Fruit fly (Drosophila melanogaster) whole organism, prepupa: ENCODE measurements around the gene CG11241.

Experiments
- Blimp-1 ChIP-seq: fragments of 200-800 bp; sonication (Bioruptor generic); optimal IDR thresholded peaks from 3 replicates; lab custom pipeline; 2017; ENCODE audit warnings: missing biosample characterization, missing genetic modification characterization, mild to moderate bottlenecking, moderate library complexity, missing genetic modification reagents
- CG10631 ChIP-seq: fragments of 200-800 bp; sonication (Bioruptor generic); optimal IDR thresholded peaks from 2 replicates; lab custom pipeline; 2016; ENCODE audit warnings: missing biosample characterization, missing genetic modification characterization
- CG10669 ChIP-seq: fragments of 200-800 bp; sonication (Bioruptor generic); optimal IDR thresholded peaks from 3 replicates; lab custom pipeline; 2018; ENCODE audit warnings: missing biosample characterization, mild to moderate bottlenecking, missing genetic modification characterization, moderate library complexity
- CG11762 ChIP-seq: fragments of 200-800 bp; sonication (Bioruptor generic); optimal IDR thresholded peaks from 3 replicates; lab custom pipeline; 2016; ENCODE audit warnings: missing biosample characterization, missing genetic modification characterization; ENCODE audit not compliant: insufficient read depth
- CG11902 ChIP-seq: fragments of 200-800 bp; sonication (Bioruptor generic); optimal IDR thresholded peaks from 3 replicates; lab custom pipeline; 2016; ENCODE audit warnings: missing biosample characterization, missing genetic modification characterization
- CG15336 ChIP-seq: fragments of 200-800 bp; sonication (Bioruptor generic); IDR thresholded peaks from 2 replicates; pipeline ENCODE4 v1.3.6; 2022; ENCODE audit warnings: missing biosample characterization, missing genetic modification characterization
- CG1621 ChIP-seq: fragments of 200-800 bp; sonication (Bioruptor generic); optimal IDR thresholded peaks from 3 replicates; lab custom pipeline; 2018; ENCODE audit warnings: missing biosample characterization, mild to moderate bottlenecking, missing genetic modification characterization
- CG16779 ChIP-seq: fragments of 200-800 bp; sonication (Bioruptor generic); optimal IDR thresholded peaks from 3 replicates; lab custom pipeline; 2017; ENCODE audit warnings: missing biosample characterization, mild to moderate bottlenecking, missing genetic modification characterization
- CG3032 ChIP-seq: fragments of 200-800 bp; optimal IDR thresholded peaks from 2 replicates; lab custom pipeline; 2019; ENCODE audit warnings: missing biosample characterization, mild to moderate bottlenecking, missing genetic modification characterization, moderate library complexity
- CG32006 ChIP-seq: fragments of 200-800 bp; sonication (Bioruptor generic); optimal IDR thresholded peaks from 3 replicates; lab custom pipeline; 2017; ENCODE audit warnings: missing biosample characterization, mild to moderate bottlenecking, missing genetic modification characterization
- CG3919 ChIP-seq: fragments of 200-800 bp; sonication (Bioruptor generic); optimal IDR thresholded peaks from 3 replicates; lab custom pipeline; 2016; ENCODE audit warnings: missing biosample characterization, missing genetic modification characterization
- CG4318 ChIP-seq: fragments of 200-800 bp; sonication (Bioruptor generic); optimal IDR thresholded peaks from 3 replicates; lab custom pipeline; 2017; ENCODE audit warnings: missing biosample characterization, mild to moderate bottlenecking, missing genetic modification characterization
- CG6163 ChIP-seq: fragments of 200-800 bp; sonication (Bioruptor generic); IDR thresholded peaks from 3 replicates; pipeline ENCODE4 v1.3.6; 2022; ENCODE audit warnings: missing biosample characterization, missing genetic modification characterization
- CG6276 ChIP-seq: fragments of 200-800 bp; sonication (Bioruptor generic); optimal IDR thresholded peaks from 2 replicates; lab custom pipeline; 2017; ENCODE audit warnings: missing biosample characterization, mild to moderate bottlenecking, missing genetic modification characterization
- CG7368 ChIP-seq: fragments of 200-800 bp; sonication (Bioruptor generic); optimal IDR thresholded peaks from 3 replicates; lab custom pipeline; 2016; ENCODE audit warnings: missing biosample characterization, missing genetic modification characterization
- CG8119 ChIP-seq: fragments of 200-800 bp; sonication (Bioruptor generic); IDR thresholded peaks from 3 replicates; pipeline ENCODE4 v1.3.6; 2022; ENCODE audit warnings: missing biosample characterization, missing genetic modification characterization
- CG9139 ChIP-seq: fragments of 200-800 bp; sonication (Bioruptor generic); optimal IDR thresholded peaks from 3 replicates; lab custom pipeline; 2017; ENCODE audit warnings: missing biosample characterization, mild to moderate bottlenecking, missing genetic modification characterization
- Eip78C ChIP-seq: fragments of 200-800 bp; sonication (Bioruptor generic); peaks from one replicate; lab custom pipeline; 2016; ENCODE audit warnings: missing biosample characterization, missing genetic modification characterization
- Eip93F ChIP-seq: fragments of 200-800 bp; sonication (Bioruptor generic); optimal IDR thresholded peaks from 2 replicates; lab custom pipeline; 2016; ENCODE audit warnings: missing biosample characterization, mild to moderate bottlenecking, missing genetic modification characterization
- Ets96B ChIP-seq: fragments of 200-800 bp; optimal IDR thresholded peaks from 2 replicates; lab custom pipeline; 2019; ENCODE audit warnings: missing biosample characterization, mild to moderate bottlenecking, missing genetic modification characterization, moderate library complexity
- Gug ChIP-seq: fragments of 200-800 bp; sonication (Bioruptor generic); IDR thresholded peaks from 2 replicates; pipeline ENCODE4 v1.3.6; 2022; ENCODE audit warnings: missing biosample characterization, missing genetic modification characterization
- Hr38 ChIP-seq: sonication (Bioruptor generic); optimal IDR thresholded peaks from 2 replicates; lab custom pipeline; 2016; ENCODE audit warnings: missing biosample characterization, missing genetic modification characterization
- Hr39 ChIP-seq: fragments of 200-800 bp; sonication (Bioruptor generic); optimal IDR thresholded peaks from 2 replicates; lab custom pipeline; 2016; ENCODE audit warnings: missing biosample characterization, missing genetic modification characterization
- Hr4 ChIP-seq: fragments of 200-800 bp; sonication (Bioruptor generic); optimal IDR thresholded peaks from 3 replicates; lab custom pipeline; 2016; ENCODE audit warnings: missing biosample characterization, missing genetic modification characterization
- Met ChIP-seq: fragments of 200-800 bp; sonication (Bioruptor generic); optimal IDR thresholded peaks from 3 replicates; lab custom pipeline; 2016; ENCODE audit warnings: missing biosample characterization, missing genetic modification characterization
- Sox14 ChIP-seq: fragments of 200-800 bp; sonication (Bioruptor generic); optimal IDR thresholded peaks from 3 replicates; lab custom pipeline; 2016; ENCODE audit warnings: missing biosample characterization, missing genetic modification characterization
- Sox15 ChIP-seq: fragments of 200-800 bp; sonication (Bioruptor generic); optimal IDR thresholded peaks from 3 replicates; lab custom pipeline; 2016; ENCODE audit warnings: missing biosample characterization, missing genetic modification characterization
- acj6 ChIP-seq: fragments of 200-800 bp; sonication (Bioruptor generic); optimal IDR thresholded peaks from 3 replicates; lab custom pipeline; 2016; ENCODE audit warnings: missing biosample characterization, missing genetic modification characterization
- cyc ChIP-seq: fragments of 200-800 bp; sonication (Bioruptor generic); optimal IDR thresholded peaks from 3 replicates; lab custom pipeline; 2016; ENCODE audit warnings: missing biosample characterization, missing genetic modification characterization
- dac ChIP-seq: fragments of 200-800 bp; sonication (Bioruptor generic); optimal IDR thresholded peaks from 2 replicates; lab custom pipeline; 2017; ENCODE audit warnings: missing biosample characterization, mild to moderate bottlenecking, missing genetic modification characterization
- dsx ChIP-seq: fragments of 200-800 bp; optimal IDR thresholded peaks from 3 replicates; lab custom pipeline; 2019; ENCODE audit warnings: missing biosample characterization, mild to moderate bottlenecking, missing genetic modification characterization, moderate library complexity; ENCODE audit not compliant: poor library complexity, severe bottlenecking
- eg ChIP-seq: fragments of 200-800 bp; sonication (Bioruptor generic); IDR thresholded peaks from 3 replicates; pipeline ENCODE4 v1.3.6; 2022; ENCODE audit warnings: missing biosample characterization, missing genetic modification characterization
- esn ChIP-seq: fragments of 200-800 bp; sonication (Bioruptor generic); optimal IDR thresholded peaks from 2 replicates; lab custom pipeline; 2016; ENCODE audit warnings: missing biosample characterization, mild to moderate bottlenecking, missing genetic modification characterization, moderate library complexity
- net ChIP-seq: fragments of 200-800 bp; sonication (Bioruptor generic); optimal IDR thresholded peaks from 3 replicates; lab custom pipeline; 2016; ENCODE audit warnings: missing biosample characterization, missing genetic modification characterization
- pdm3 ChIP-seq: fragments of 200-800 bp; sonication (Bioruptor generic); optimal IDR thresholded peaks from 3 replicates; lab custom pipeline; 2016; ENCODE audit warnings: missing biosample characterization, missing genetic modification characterization
- salr ChIP-seq, 2 experiments: fragments of 200-800 bp; sonication (Bioruptor generic); optimal IDR thresholded peaks; 3 replicates each; lab custom pipeline; 2016 to 2018; ENCODE audit warnings: missing biosample characterization in 2 of 2, missing genetic modification characterization in 2 of 2, mild to moderate bottlenecking in 1 of 2
- spab ChIP-seq: fragments of 200-800 bp; sonication (Bioruptor generic); optimal IDR thresholded peaks from 2 replicates; lab custom pipeline; 2017; ENCODE audit warnings: missing biosample characterization, mild to moderate bottlenecking, missing genetic modification characterization, missing genetic modification reagents
- ss ChIP-seq, 2 experiments: fragments of 200-800 bp; sonication (Bioruptor generic); optimal IDR thresholded peaks; 2 replicates in 1 of 2; 3 replicates in 1 of 2; lab custom pipeline; 2017 to 2018; ENCODE audit warnings: mild to moderate bottlenecking in 2 of 2, missing biosample characterization in 2 of 2, missing genetic modification characterization in 2 of 2, moderate library complexity in 1 of 2
- svp ChIP-seq: fragments of 200-800 bp; sonication (Bioruptor generic); peaks from one replicate; lab custom pipeline; 2016; ENCODE audit warnings: missing biosample characterization, missing genetic modification characterization
- topi ChIP-seq: fragments of 200-800 bp; sonication (Bioruptor generic); optimal IDR thresholded peaks from 3 replicates; lab custom pipeline; 2016; ENCODE audit warnings: missing biosample characterization, missing genetic modification characterization
- vri ChIP-seq: fragments of 200-800 bp; sonication (Bioruptor generic); optimal IDR thresholded peaks from 3 replicates; lab custom pipeline; 2016; ENCODE audit warnings: missing biosample characterization, mild to moderate bottlenecking, missing genetic modification characterization

CG11241 gene

DNA sequence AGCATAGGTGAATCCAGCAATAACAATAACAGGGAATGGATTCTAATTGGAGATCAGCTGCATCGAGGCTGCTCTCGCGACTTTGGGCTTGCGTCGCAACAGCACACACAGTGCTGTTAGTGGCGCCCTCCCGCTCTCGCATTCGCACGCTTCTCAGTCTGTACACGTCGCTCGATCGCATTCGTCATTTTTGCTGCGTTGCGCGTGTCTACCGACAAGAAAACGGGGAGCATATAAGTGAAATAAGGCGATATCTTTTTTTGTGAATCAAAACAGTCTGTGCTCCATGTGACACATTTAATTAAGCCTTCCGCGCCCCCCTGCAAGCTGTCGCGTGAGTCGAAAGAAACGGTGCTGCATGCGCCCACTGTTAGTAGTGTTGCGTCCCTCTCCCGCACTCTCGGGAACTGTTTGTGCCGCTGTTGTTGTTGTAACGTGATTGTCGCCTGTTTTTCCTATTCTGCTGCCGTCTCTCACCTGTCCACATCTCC lies 35.2 kb upstream of the CG11241 start (continued):
- TF ChIP-seq Ets96B (tag; lab: Kevin White, UChicago) (no peak), Hr39 (GFP tag; lab: Kevin White, UChicago) (no peak), Sox15 (no peak), CG7368 (GFP tag; lab: Kevin White, UChicago) (no peak), Blimp-1 (GFP tag; lab: Kevin White, UChicago) (no peak), acj6 (GFP tag; lab: Kevin White, UChicago) (no peak), CG6276 (GFP tag; lab: Kevin White, UChicago) (no peak), CG3032 (tag; lab: Kevin White, UChicago) (no peak), CG9139 (GFP tag; lab: Kevin White, UChicago) (peak; percentile 12), pdm3 (GFP tag; lab: Kevin White, UChicago) (no peak), salr (GFP tag; optimal IDR thresholded peaks at IDR 0.05; lab: Kevin White, UChicago) (no peak), CG16779 (tag; lab: Kevin White, UChicago) (no peak), CG10669 (GFP tag; lab: Kevin White, UChicago) (no peak), CG8119 (no peak), Met (no peak), dsx (GFP tag; lab: Kevin White, UChicago) (no peak), dac (no peak), Sox14 (GFP tag; lab: Kevin White, UChicago) (peak; percentile 29), Gug (GFP tag; lab: Robert Waterston, UW) (no peak), CG15336 (GFP tag; lab: Robert Waterston, UW) (0 out of 2 replicates have a peak, but pooled peaks have one; percentile 24), net (GFP tag; lab: Kevin White, UChicago) (no peak), cyc (GFP tag; lab: Kevin White, UChicago) (no peak)

DNA sequence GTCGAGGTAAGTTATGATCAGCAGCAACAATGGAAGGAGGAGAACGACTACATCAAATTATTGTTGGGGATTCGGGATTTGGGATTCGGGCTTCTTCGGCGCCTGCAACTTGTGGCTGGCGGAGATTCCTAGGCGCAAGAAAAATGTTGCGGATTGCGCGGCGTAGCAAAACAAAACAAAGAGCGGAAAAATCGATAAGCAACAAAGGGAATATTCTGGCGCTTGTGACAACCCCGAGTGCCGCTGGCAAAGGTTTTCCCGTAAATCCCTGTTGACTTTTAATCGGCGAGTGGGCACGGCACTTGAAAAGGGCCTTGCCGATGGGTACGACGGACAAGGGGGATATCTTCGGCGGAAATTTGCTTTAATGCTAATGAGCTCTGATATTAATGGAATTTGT lies 11.8 kb upstream of the CG11241 start:
- TF ChIP-seq Eip78C (no peak), Sox14 (GFP tag; lab: Kevin White, UChicago) (no peak), Eip93F (GFP tag; lab: Kevin White, UChicago) (no peak), CG6276 (GFP tag; lab: Kevin White, UChicago) (no peak), pdm3 (GFP tag; lab: Kevin White, UChicago) (no peak), CG4318 (GFP tag; lab: Kevin White, UChicago) (no peak), Blimp-1 (GFP tag; lab: Kevin White, UChicago) (no peak), Gug (GFP tag; lab: Robert Waterston, UW) (no peak), dac (no peak), CG6163 (GFP tag; lab: Robert Waterston, UW) (no peak), CG11762 (GFP tag; lab: Kevin White, UChicago) (no peak)
- TF ChIP-seq, all 60 proteins: peak for 0

DNA sequence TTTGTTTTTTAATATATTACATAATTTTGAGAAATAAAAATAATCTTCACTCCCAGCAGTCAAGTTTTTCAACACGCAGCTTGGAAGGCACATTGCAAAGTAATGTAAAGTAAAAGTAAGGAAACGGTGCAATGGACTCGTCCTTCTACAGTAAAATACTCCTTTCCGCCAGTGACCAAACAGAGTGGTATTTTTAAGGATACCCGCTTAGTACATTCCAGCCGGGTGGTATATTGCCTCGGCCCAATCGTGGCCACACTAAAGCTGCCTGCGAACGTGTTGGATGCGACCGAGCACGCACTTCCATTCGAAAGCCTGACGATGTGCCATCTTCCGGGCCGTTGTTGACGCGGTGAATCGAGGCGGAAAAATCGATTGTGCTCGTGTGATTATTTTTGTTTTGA lies 10.9 kb upstream of the CG11241 start, which contains the start of gene SPoCk:
SPoCk (plus strand) TSS at position 298 of the 404 bp plus-strand sequence.
- TF ChIP-seq dsx (GFP tag; lab: Kevin White, UChicago) (peak; percentile 39), ss (GFP tag; optimal IDR thresholded peaks at IDR 0.05; lab: Kevin White, UChicago) (peak; percentile 21 to 34), CG3919 (peak; percentile 29), eg (GFP tag; lab: Robert Waterston, UW) (no peak), CG1621 (peak; percentile 63), CG3032 (tag; lab: Kevin White, UChicago) (peak; percentile 9), Ets96B (tag; lab: Kevin White, UChicago) (no peak), topi (GFP tag; lab: Kevin White, UChicago) (no peak), Eip78C (peak; percentile 69), salr (GFP tag; optimal IDR thresholded peaks at IDR 0.05; lab: Kevin White, UChicago) (no peak), svp (peak; percentile 57)
- TF ChIP-seq, all 60 proteins: peak for 7

DNA sequence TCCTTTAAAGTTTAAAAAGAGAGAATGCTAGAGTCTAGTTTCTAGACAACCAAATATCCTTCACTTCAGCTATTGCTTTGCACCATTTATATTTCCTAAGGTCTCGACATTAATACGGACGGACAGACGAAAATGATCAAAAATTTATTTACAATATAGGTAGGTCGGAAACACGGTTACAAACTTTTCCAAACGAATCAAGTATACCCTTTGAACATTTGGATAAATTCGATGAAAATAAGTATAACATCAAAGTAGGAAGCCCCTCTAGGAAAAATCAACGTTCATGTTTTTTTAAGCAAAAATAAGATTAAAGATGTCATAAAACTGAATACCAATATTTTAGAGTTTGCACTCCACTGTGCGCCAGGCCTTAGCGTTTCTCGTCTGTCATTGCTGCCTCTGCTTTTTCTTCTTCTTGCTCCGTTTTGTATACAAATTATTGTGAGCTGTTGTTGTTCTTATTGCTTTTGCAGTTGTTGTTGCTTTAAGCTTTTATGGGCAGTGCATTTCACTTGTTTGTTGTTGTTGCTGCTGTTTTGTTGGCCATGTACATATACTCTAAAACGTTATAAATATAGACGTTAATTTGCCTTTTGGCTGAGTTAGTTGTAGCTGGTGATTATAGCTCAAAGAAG lies 4.8 kb upstream of the CG11241 start:
- TF ChIP-seq vri (GFP tag; lab: Kevin White, UChicago) (no peak), Eip93F (GFP tag; lab: Kevin White, UChicago) (no peak), CG10631 (GFP tag; lab: Kevin White, UChicago) (peak; percentile 51), pdm3 (GFP tag; lab: Kevin White, UChicago) (peak; percentile 50), spab (GFP tag; lab: Kevin White, UChicago) (no peak), CG11902 (GFP tag; lab: Kevin White, UChicago) (no peak), topi (GFP tag; lab: Kevin White, UChicago) (peak; percentile 38), esn (peak; percentile 47), Hr38 (GFP tag; lab: Kevin White, UChicago) (no peak), CG9139 (GFP tag; lab: Kevin White, UChicago) (no peak), Blimp-1 (GFP tag; lab: Kevin White, UChicago) (no peak), Hr4 (GFP tag; lab: Kevin White, UChicago) (peak; percentile 51), CG32006 (GFP tag; lab: Kevin White, UChicago) (peak; percentile 72), CG1621 (no peak), CG6163 (GFP tag; lab: Robert Waterston, UW) (no peak), dsx (GFP tag; lab: Kevin White, UChicago) (peak; percentile 71), svp (peak; percentile 57), eg (GFP tag; lab: Robert Waterston, UW) (no peak), net (GFP tag; lab: Kevin White, UChicago) (peak; percentile 26)
